Worm (Caenorhabditis elegans): Measurements from ENCODE around the gene cpna-3.

- TF ChIP-seq zag-1 (tag; optimal IDR thresholded peaks at IDR 0.05), result no peak
- TF ChIP-seq lin-13 (GFP tag; optimal IDR thresholded peaks at IDR 0.05), result no peak
- TF ChIP-seq fos-1 (tag; optimal IDR thresholded peaks at IDR 0.05), result no peak
- no peak for TF ChIP-seq egl-27 (tag; optimal IDR thresholded peaks at IDR 0.05)
- no peak for TF ChIP-seq nhr-12 (tag; optimal IDR thresholded peaks at IDR 0.05)
- TF ChIP-seq ama-1 (optimal IDR thresholded peaks at IDR 0.05), result no peak
- no peak for TF ChIP-seq mdl-1 (tag; optimal IDR thresholded peaks at IDR 0.05)
- no peak for TF ChIP-seq blmp-1 (tag; optimal IDR thresholded peaks at IDR 0.05; ENCODE audit: insufficient read depth)
- no peak for TF ChIP-seq ceh-82 (tag; optimal IDR thresholded peaks at IDR 0.05)
- TF ChIP-seq nhr-25 (tag; optimal IDR thresholded peaks at IDR 0.05), result no peak
- no peak for TF ChIP-seq ztf-11 (tag; optimal IDR thresholded peaks at IDR 0.05)
- no peak for TF ChIP-seq ztf-4 (tag; optimal IDR thresholded peaks at IDR 0.05)
- TF ChIP-seq nhr-23 (tag; optimal IDR thresholded peaks at IDR 0.05), result no peak
- no peak for TF ChIP-seq unc-55 (GFP tag; optimal IDR thresholded peaks at IDR 0.05)
These were observed 34.0 kb downstream of the cpna-3 start for ce11 chrIV:9130605-9131004.

Data from whole organism, L2 larva.